Worm (Caenorhabditis elegans): ENCODE results near the gene pcm-1.

- no peak for TF ChIP-seq him-1 (tag; optimal IDR thresholded peaks at IDR 0.05)
- no peak for TF ChIP-seq W03F9.2 (tag; optimal IDR thresholded peaks at IDR 0.05)
- TF ChIP-seq dao-5 (tag; optimal IDR thresholded peaks at IDR 0.05): no peak
These were observed 33.1 kb downstream of the pcm-1 start, which contains the start of gene galt-1 for ce11 chrV:5930588-5930987.
